Worm (Caenorhabditis elegans) whole organism, early embryonic: ENCODE data around the gene uso-1.

Source experiments
- ama-1 ChIP-seq: fragments of 150-350 bp; optimal IDR thresholded peaks from 2 replicates; lab custom pipeline; 2014
- ceh-36 ChIP-seq: sonication (generic microtip); optimal IDR thresholded peaks from 2 replicates; lab custom pipeline; 2016; ENCODE audit warnings: missing genetic modification characterization, inconsistent platforms, missing compliant biosample characterization
- pes-1 ChIP-seq: fragments of 200-800 bp; sonication (Bioruptor generic); IDR thresholded peaks from 2 replicates; pipeline ENCODE4 v1.3.6; 2022; ENCODE audit warnings: missing genetic modification reagents, missing genetic modification characterization, missing compliant biosample characterization
- sea-1 ChIP-seq: fragments of 200-800 bp; sonication (Bioruptor generic); conservative IDR thresholded peaks from 2 replicates; pipeline ENCODE4 v1.3.6; 2022; ENCODE audit warnings: missing genetic modification characterization, missing compliant biosample characterization
- tbx-37 ChIP-seq: fragments of 200-800 bp; sonication (Bioruptor generic); conservative IDR thresholded peaks from 2 replicates; pipeline ENCODE4 v1.3.6; 2022; ENCODE audit warnings: missing genetic modification reagents, missing genetic modification characterization, missing compliant biosample characterization
- tra-4 ChIP-seq: sonication (generic microtip); optimal IDR thresholded peaks from 2 replicates; lab custom pipeline; 2017; ENCODE audit warnings: missing genetic modification characterization, missing compliant biosample characterization

DNA sequence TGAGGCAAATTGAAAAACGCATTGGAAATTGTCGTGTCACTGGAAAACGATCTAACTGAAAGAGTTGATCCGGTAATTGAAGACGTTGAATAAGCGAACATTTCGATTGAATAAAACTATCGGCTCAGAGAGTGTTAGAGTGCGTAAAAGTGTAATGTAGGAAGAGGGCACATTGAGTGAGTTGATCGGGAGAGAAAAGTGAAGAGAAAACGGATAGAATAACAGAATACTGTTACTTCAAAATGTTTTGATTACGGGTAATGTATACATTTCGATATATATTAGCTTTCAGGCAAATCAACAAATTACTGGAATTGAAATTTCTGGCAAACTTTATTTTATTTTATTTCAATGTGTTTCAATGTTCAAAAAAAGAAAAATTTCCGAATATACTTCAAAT, at the start of gene uso-1:
- no peak for TF ChIP-seq pes-1 (GFP tag; lab: Robert Waterston, UW)
- no peak for TF ChIP-seq ceh-36 (tag; lab: Kevin White, UChicago)
- TF ChIP-seq ama-1 (lab: Kevin White, UChicago): no peak
- TF ChIP-seq tbx-37 (GFP tag; lab: Robert Waterston, UW): no peak
- TF ChIP-seq sea-1 (GFP tag; lab: Robert Waterston, UW): no peak
- no peak for TF ChIP-seq tra-4 (tag; lab: Kevin White, UChicago)
